Fruit fly (Drosophila melanogaster) whole organism, embryonic: Measurements from ENCODE around the gene CG15422.

Experiments used
- ATbp ChIP-seq: fragments of 200-800 bp; sonication (Bioruptor generic); optimal IDR thresholded peaks from 2 replicates; lab custom pipeline; 2017; ENCODE audit warnings: missing biosample characterization, mild to moderate bottlenecking, missing genetic modification characterization, missing genetic modification reagents
- CG10979 ChIP-seq: fragments of 200-800 bp; sonication (Bioruptor generic); optimal IDR thresholded peaks from 2 replicates; lab custom pipeline; 2018; ENCODE audit warnings: missing biosample characterization, mild to moderate bottlenecking, missing genetic modification characterization, moderate library complexity
- CG11504 ChIP-seq: fragments of 200-800 bp; sonication (Bioruptor generic); optimal IDR thresholded peaks from 3 replicates; lab custom pipeline; 2019; ENCODE audit warnings: missing biosample characterization, mild to moderate bottlenecking, missing genetic modification characterization, moderate library complexity
- CG14965 ChIP-seq: fragments of 200-800 bp; sonication (Bioruptor generic); optimal IDR thresholded peaks from 2 replicates; lab custom pipeline; 2016; ENCODE audit warnings: missing biosample characterization, missing genetic modification characterization, borderline replicate concordance
- CG15011 ChIP-seq: fragments of 200-800 bp; sonication (Bioruptor generic); optimal IDR thresholded peaks from 3 replicates; lab custom pipeline; 2018; ENCODE audit warnings: missing biosample characterization, mild to moderate bottlenecking, missing genetic modification characterization
- CG1602 ChIP-seq: fragments of 200-800 bp; sonication (Bioruptor generic); optimal IDR thresholded peaks from 3 replicates; lab custom pipeline; 2016; ENCODE audit warnings: missing biosample characterization, missing genetic modification characterization
- CG16863 ChIP-seq: fragments of 200-800 bp; sonication (Bioruptor generic); optimal IDR thresholded peaks from 3 replicates; lab custom pipeline; 2016; ENCODE audit warnings: missing biosample characterization, missing genetic modification characterization
- CG17385 ChIP-seq: fragments of 200-800 bp; sonication (Bioruptor generic); optimal IDR thresholded peaks from 3 replicates; lab custom pipeline; 2018; ENCODE audit warnings: missing biosample characterization, mild to moderate bottlenecking, missing genetic modification characterization
- CG18011 ChIP-seq: fragments of 200-800 bp; sonication (Bioruptor generic); optimal IDR thresholded peaks from 2 replicates; lab custom pipeline; 2017; ENCODE audit warnings: missing biosample characterization, missing genetic modification characterization, mild to moderate bottlenecking, moderate library complexity, missing genotype
- CG2129 ChIP-seq: fragments of 200-800 bp; sonication (Bioruptor generic); IDR thresholded peaks from 2 replicates; pipeline ENCODE4 v1.3.6; 2022; ENCODE audit warnings: missing biosample characterization, missing genetic modification characterization; ENCODE audit not compliant: partially characterized antibody
- CG30431 ChIP-seq: fragments of 200-800 bp; sonication (Bioruptor generic); optimal IDR thresholded peaks from 2 replicates; lab custom pipeline; 2017; ENCODE audit warnings: missing biosample characterization, missing genetic modification characterization
- CG33213 ChIP-seq: fragments of 200-800 bp; sonication (Bioruptor generic); optimal IDR thresholded peaks from 3 replicates; lab custom pipeline; 2016; ENCODE audit warnings: missing biosample characterization, missing genetic modification characterization
- CG42726 ChIP-seq: fragments of 200-800 bp; sonication (Bioruptor generic); IDR thresholded peaks from 2 replicates; pipeline ENCODE4 v1.3.6; 2022; ENCODE audit warnings: missing biosample characterization, missing genetic modification characterization; ENCODE audit not compliant: partially characterized antibody
- CG4854 ChIP-seq: fragments of 200-800 bp; sonication (Bioruptor generic); optimal IDR thresholded peaks from 2 replicates; lab custom pipeline; 2016; ENCODE audit warnings: missing biosample characterization, missing genetic modification characterization, inconsistent platforms
- CG6791 ChIP-seq: fragments of 200-800 bp; sonication (Bioruptor generic); IDR thresholded peaks from 3 replicates; pipeline ENCODE4 v1.3.6; 2022; ENCODE audit warnings: missing biosample characterization, missing genetic modification characterization; ENCODE audit not compliant: partially characterized antibody
- CG7963 ChIP-seq: fragments of 200-800 bp; sonication (Bioruptor generic); IDR thresholded peaks from 3 replicates; pipeline ENCODE4 v1.3.6; 2022; ENCODE audit warnings: missing biosample characterization, missing genetic modification characterization; ENCODE audit not compliant: partially characterized antibody
- CG9727 ChIP-seq: fragments of 200-800 bp; sonication (Bioruptor generic); optimal IDR thresholded peaks from 3 replicates; lab custom pipeline; 2017; ENCODE audit warnings: missing biosample characterization, mild to moderate bottlenecking, missing genetic modification characterization
- CTCF ChIP-seq: fragments of 200-800 bp; sonication (Bioruptor generic); optimal IDR thresholded peaks from 2 replicates; lab custom pipeline; 2017; ENCODE audit warnings: missing biosample characterization, mild to moderate bottlenecking, missing genetic modification characterization, moderate library complexity
- Camta ChIP-seq: fragments of 200-800 bp; sonication (Bioruptor generic); optimal IDR thresholded peaks from 2 replicates; lab custom pipeline; 2016; ENCODE audit warnings: missing biosample characterization, missing genetic modification characterization
- Chrac-16 ChIP-seq: fragments of 200-800 bp; sonication (Bioruptor generic); optimal IDR thresholded peaks from 3 replicates; lab custom pipeline; 2016; ENCODE audit warnings: missing biosample characterization, missing genetic modification characterization
- Ets65A ChIP-seq: fragments of 200-800 bp; sonication (Bioruptor generic); peaks from one replicate; lab custom pipeline; 2016; ENCODE audit warnings: missing biosample characterization, missing genetic modification characterization
- HLH54F ChIP-seq: fragments of 200-800 bp; sonication (Bioruptor generic); optimal IDR thresholded peaks from 3 replicates; lab custom pipeline; 2016; ENCODE audit warnings: missing biosample characterization, missing genetic modification characterization
- Hey ChIP-seq: fragments of 200-800 bp; sonication (Bioruptor generic); optimal IDR thresholded peaks from 3 replicates; lab custom pipeline; 2018; ENCODE audit warnings: missing biosample characterization, mild to moderate bottlenecking, missing genetic modification characterization
- HmgZ ChIP-seq: fragments of 200-800 bp; sonication (Bioruptor generic); optimal IDR thresholded peaks from 2 replicates; lab custom pipeline; 2018; ENCODE audit warnings: missing biosample characterization, mild to moderate bottlenecking, missing genetic modification characterization
- Hr78 ChIP-seq, 2 experiments: fragments of 200-800 bp in 1 of 2; fragments of >200 bp in 1 of 2; sonication (Bioruptor generic) in 1 of 2; optimal IDR thresholded peaks; 2 replicates each; lab custom pipeline; 2017 to 2019; ENCODE audit warnings: missing biosample characterization in 2 of 2, missing genetic modification characterization in 2 of 2, mild to moderate bottlenecking in 1 of 2, moderate library complexity in 1 of 2
- Myb ChIP-seq: fragments of 200-800 bp; sonication (Bioruptor generic); optimal IDR thresholded peaks from 2 replicates; lab custom pipeline; 2016; ENCODE audit warnings: missing biosample characterization, missing genetic modification characterization
- Oli ChIP-seq: fragments of 200-800 bp; sonication (Bioruptor generic); optimal IDR thresholded peaks from 2 replicates; lab custom pipeline; 2018; ENCODE audit warnings: missing biosample characterization, mild to moderate bottlenecking, missing genetic modification characterization, moderate library complexity
- Spps ChIP-seq: fragments of 200-800 bp; sonication (Bioruptor generic); optimal IDR thresholded peaks from 2 replicates; lab custom pipeline; 2018; ENCODE audit warnings: missing biosample characterization, mild to moderate bottlenecking, missing genetic modification characterization
- Sry-δ ChIP-seq: fragments of 200-800 bp; sonication (Bioruptor generic); optimal IDR thresholded peaks from 2 replicates; lab custom pipeline; 2016; ENCODE audit warnings: missing biosample characterization, missing genetic modification characterization
- ab ChIP-seq: fragments of 200-800 bp; sonication (Bioruptor generic); optimal IDR thresholded peaks from 2 replicates; lab custom pipeline; 2016; ENCODE audit warnings: missing biosample characterization, missing genetic modification characterization
- cg ChIP-seq: fragments of 200-800 bp; sonication (Bioruptor generic); optimal IDR thresholded peaks from 3 replicates; lab custom pipeline; 2019; ENCODE audit warnings: missing biosample characterization, mild to moderate bottlenecking, missing genetic modification characterization, moderate library complexity
- crc ChIP-seq: fragments of 200-800 bp; sonication (Bioruptor generic); optimal IDR thresholded peaks from 2 replicates; lab custom pipeline; 2016; ENCODE audit warnings: missing biosample characterization, missing genetic modification characterization
- crol ChIP-seq: fragments of 200-800 bp; sonication (Bioruptor generic); IDR thresholded peaks from 2 replicates; pipeline ENCODE4 v1.3.6; 2022; ENCODE audit warnings: missing biosample characterization, missing genetic modification characterization
- crp ChIP-seq, 2 experiments: fragments of 200-800 bp; sonication (Bioruptor generic); optimal IDR thresholded peaks; 2 replicates in 1 of 2; 3 replicates in 1 of 2; lab custom pipeline; 2017; ENCODE audit warnings: missing biosample characterization in 2 of 2, missing genetic modification characterization in 2 of 2, mild to moderate bottlenecking in 1 of 2, moderate library complexity in 1 of 2
- disco-r ChIP-seq: fragments of 200-800 bp; sonication (Bioruptor generic); optimal IDR thresholded peaks from 2 replicates; lab custom pipeline; 2016; ENCODE audit warnings: missing biosample characterization, missing genetic modification characterization
- dpn ChIP-seq, 2 experiments: fragments of 200-800 bp; sonication (Bioruptor generic); optimal IDR thresholded peaks; 3 replicates each; lab custom pipeline; 2016; ENCODE audit warnings: missing biosample characterization in 2 of 2, missing genetic modification characterization in 2 of 2
- fru ChIP-seq: fragments of >200 bp; optimal IDR thresholded peaks from 2 replicates; lab custom pipeline; 2017
- fu2 ChIP-seq: fragments of 200-800 bp; sonication (Bioruptor generic); optimal IDR thresholded peaks from 2 replicates; lab custom pipeline; 2016; ENCODE audit warnings: missing biosample characterization, missing genetic modification characterization
- grn ChIP-seq: fragments of 200-800 bp; sonication (Bioruptor generic); optimal IDR thresholded peaks from 3 replicates; lab custom pipeline; 2017; ENCODE audit warnings: missing biosample characterization, missing genetic modification characterization
- gro ChIP-seq: fragments of 200-800 bp; sonication (Bioruptor generic); optimal IDR thresholded peaks from 2 replicates; lab custom pipeline; 2016; ENCODE audit warnings: missing biosample characterization, missing genetic modification characterization
- jumu ChIP-seq: fragments of 200-800 bp; sonication (Bioruptor generic); optimal IDR thresholded peaks from 3 replicates; lab custom pipeline; 2016; ENCODE audit warnings: missing biosample characterization, missing genetic modification characterization
- kah ChIP-seq: fragments of 200-800 bp; sonication (Bioruptor generic); optimal IDR thresholded peaks from 2 replicates; lab custom pipeline; 2018; ENCODE audit warnings: missing biosample characterization, mild to moderate bottlenecking, missing genetic modification characterization
- pho ChIP-seq: fragments of 200-800 bp; sonication (Bioruptor generic); optimal IDR thresholded peaks from 2 replicates; lab custom pipeline; 2016; ENCODE audit warnings: missing biosample characterization, missing genetic modification characterization
- pita ChIP-seq: fragments of 200-800 bp; sonication (Bioruptor generic); optimal IDR thresholded peaks from 2 replicates; lab custom pipeline; 2017; ENCODE audit warnings: missing biosample characterization, mild to moderate bottlenecking, missing genetic modification characterization
- psq ChIP-seq: fragments of 200-800 bp; sonication (Bioruptor generic); optimal IDR thresholded peaks from 2 replicates; lab custom pipeline; 2017; ENCODE audit warnings: missing biosample characterization, missing genetic modification characterization
- so ChIP-seq: fragments of 200-800 bp; sonication (Bioruptor generic); IDR thresholded peaks from 3 replicates; pipeline ENCODE4 v1.3.6; 2022; ENCODE audit warnings: missing biosample characterization, missing genetic modification characterization
- stwl ChIP-seq: fragments of 200-800 bp; sonication (Bioruptor generic); optimal IDR thresholded peaks from 3 replicates; lab custom pipeline; 2018; ENCODE audit warnings: missing biosample characterization, mild to moderate bottlenecking, missing genetic modification characterization, moderate library complexity
- ttk ChIP-seq: fragments of 200-800 bp; sonication (Bioruptor generic); IDR thresholded peaks from 2 replicates; pipeline ENCODE4 v2.1.2; 2022; ENCODE audit warnings: missing biosample characterization, missing genetic modification characterization
- wek ChIP-seq: fragments of 200-800 bp; sonication (Bioruptor generic); optimal IDR thresholded peaks from 3 replicates; lab custom pipeline; 2018; ENCODE audit warnings: missing biosample characterization, mild to moderate bottlenecking, missing genetic modification characterization, moderate library complexity

The CG15422 gene

dm6 chr2L:4019765-4020164, 15.0 kb downstream of the CG15422 start (continued):
- TF ChIP-seq CG42726 (GFP tag; lab: Robert Waterston, UW) (0 out of 2 replicates have a peak, but pooled peaks have one; percentile 19), Myb (GFP tag; lab: Kevin White, UChicago) (peak; percentile 86), so (GFP tag; lab: Robert Waterston, UW) (no peak), CTCF (GFP tag; lab: Kevin White, UChicago) (peak; percentile 60), Hr78 (GFP tag; optimal IDR thresholded peaks at IDR 0.05; lab: Kevin White, UChicago) (no peak), ATbp (GFP tag; lab: Kevin White, UChicago) (no peak), stwl (tag; lab: Kevin White, UChicago) (peak; percentile 68), Camta (no peak), CG9727 (no peak), CG11504 (tag; lab: Kevin White, UChicago) (no peak), crp (GFP tag; optimal IDR thresholded peaks at IDR 0.05; lab: Kevin White, UChicago) (peak in 1 of 2 experiments; percentile 6), disco-r (no peak), CG6791 (0 out of 3 replicates have a peak, but pooled peaks have one; percentile 28), gro (GFP tag; lab: Kevin White, UChicago) (no peak), crc (GFP tag; lab: Kevin White, UChicago) (no peak), CG10979 (tag; lab: Kevin White, UChicago) (no peak), pita (GFP tag; lab: Kevin White, UChicago) (peak; percentile 60)

dm6 chr2L:4020188-4020587, 15.4 kb downstream of the CG15422 start:
- TF ChIP-seq CG17385 (GFP tag; lab: Kevin White, UChicago) (no peak), CG15011 (GFP tag; lab: Kevin White, UChicago) (no peak), CG16863 (GFP tag; lab: Kevin White, UChicago) (no peak), Hr78 (GFP tag; optimal IDR thresholded peaks at IDR 0.05; lab: Kevin White, UChicago) (no peak), crol (0 out of 2 replicates have a peak, but pooled peaks have one; percentile 5), CG6791 (0 out of 3 replicates have a peak, but pooled peaks have one; percentile 4), ttk (no peak), cg (GFP tag; lab: Kevin White, UChicago) (peak; percentile 57), grn (no peak), Oli (no peak), dpn (GFP tag; optimal IDR thresholded peaks at IDR 0.05; lab: Kevin White, UChicago) (no peak), Hey (tag; lab: Kevin White, UChicago) (no peak), Ets65A (GFP tag; lab: Kevin White, UChicago) (peak; percentile 36), psq (GFP tag; lab: Kevin White, UChicago) (no peak), CG33213 (GFP tag; lab: Kevin White, UChicago) (no peak)

DNA sequence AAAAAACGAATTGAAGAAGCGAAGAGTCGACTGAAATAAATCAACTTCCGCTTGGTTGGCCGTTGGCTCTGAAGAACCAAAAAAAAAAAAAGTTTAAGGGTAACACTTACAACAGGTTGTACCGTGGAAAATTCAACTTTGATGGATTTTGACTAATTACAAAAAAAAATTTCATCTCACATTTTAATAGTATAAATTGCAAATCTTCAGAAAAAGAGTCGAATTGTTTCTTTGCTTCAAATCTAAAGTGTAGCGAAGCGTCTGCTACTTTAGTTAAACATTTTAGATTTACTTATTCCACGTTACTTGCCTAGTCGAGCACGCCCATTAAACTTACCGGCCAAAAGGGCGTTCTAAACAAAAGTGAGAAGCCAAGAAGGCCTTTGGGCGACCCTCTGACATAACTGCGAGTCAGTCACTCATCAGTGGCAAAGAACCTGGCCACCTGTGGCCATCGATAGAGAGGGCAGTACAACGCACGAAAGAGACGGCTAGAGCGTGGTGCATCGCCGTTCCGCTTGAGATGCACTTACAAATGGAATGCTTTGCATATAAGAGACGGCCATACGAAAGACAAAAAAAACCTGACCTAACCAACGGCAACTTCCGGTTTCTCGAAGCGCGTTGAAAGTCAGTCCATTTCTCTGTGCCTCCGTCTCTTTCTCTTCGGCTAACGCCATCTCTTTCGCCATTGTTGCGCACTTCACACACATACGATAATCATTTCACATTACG, 17.0 kb downstream of the CG15422 start:
- TF ChIP-seq HmgZ (tag; lab: Kevin White, UChicago) (no peak), jumu (no peak), CG18011 (GFP tag; lab: Kevin White, UChicago) (no peak), CG30431 (GFP tag; lab: Kevin White, UChicago) (no peak), pho (GFP tag; lab: Kevin White, UChicago) (no peak), CG7963 (GFP tag; lab: Robert Waterston, UW) (no peak), CG14965 (no peak), kah (no peak), HLH54F (GFP tag; lab: Kevin White, UChicago) (no peak), wek (GFP tag; lab: Kevin White, UChicago) (no peak), Ets65A (GFP tag; lab: Kevin White, UChicago) (no peak), fu2 (GFP tag; lab: Kevin White, UChicago) (no peak), Spps (no peak), CG2129 (no peak), fru (no peak), Chrac-16 (no peak), CG4854 (GFP tag; lab: Kevin White, UChicago) (no peak), Sry-δ (no peak), CG1602 (GFP tag; lab: Kevin White, UChicago) (no peak), ab (GFP tag; lab: Kevin White, UChicago) (no peak)
